Fruit fly (Drosophila melanogaster): ENCODE data around the gene CG14195.
A peak's percentile ranks its signal among the peaks of the same experiment; 100 is the strongest.

Gene CG14195

DNA sequence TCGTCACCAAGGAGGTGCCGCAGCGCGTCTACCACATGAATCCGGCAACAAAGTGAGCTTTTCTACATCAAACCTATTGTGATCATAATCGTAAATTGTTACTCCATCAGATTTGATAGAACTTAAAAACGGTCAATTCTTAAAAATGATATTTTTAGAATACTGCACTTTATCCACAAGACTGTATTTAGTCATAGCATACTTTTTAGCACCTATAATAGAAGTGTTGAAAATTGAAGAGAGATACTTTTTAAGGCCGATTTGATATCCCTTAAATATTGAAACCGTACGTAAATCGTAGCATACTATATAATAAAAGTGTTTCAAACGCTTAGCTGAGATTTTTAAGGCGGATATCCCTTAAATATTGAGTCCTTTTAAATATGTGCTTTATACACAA lies 38.3 kb upstream of the CG14195 start:
- no peak for TF ChIP-seq tai (GFP tag; optimal IDR thresholded peaks at IDR 0.05)
- TF ChIP-seq usp (GFP tag; optimal IDR thresholded peaks at IDR 0.05): no peak
- no peak for TF ChIP-seq CrebA (GFP tag; optimal IDR thresholded peaks at IDR 0.05; ENCODE audit: borderline replicate concordance)
- no peak for TF ChIP-seq lola (GFP tag; optimal IDR thresholded peaks at IDR 0.05)
- TF ChIP-seq Mio (GFP tag; optimal IDR thresholded peaks at IDR 0.05): no peak
- no peak for TF ChIP-seq foxo (GFP tag; optimal IDR thresholded peaks at IDR 0.05)
- no peak for TF ChIP-seq jim (GFP tag; optimal IDR thresholded peaks at IDR 0.05)
- no peak for TF ChIP-seq Dif (GFP tag; optimal IDR thresholded peaks at IDR 0.05; ENCODE audit: partially characterized antibody)
- no peak for TF ChIP-seq fru (GFP tag; optimal IDR thresholded peaks at IDR 0.05)
- no peak for TF ChIP-seq sage (GFP tag; optimal IDR thresholded peaks at IDR 0.05)

DNA sequence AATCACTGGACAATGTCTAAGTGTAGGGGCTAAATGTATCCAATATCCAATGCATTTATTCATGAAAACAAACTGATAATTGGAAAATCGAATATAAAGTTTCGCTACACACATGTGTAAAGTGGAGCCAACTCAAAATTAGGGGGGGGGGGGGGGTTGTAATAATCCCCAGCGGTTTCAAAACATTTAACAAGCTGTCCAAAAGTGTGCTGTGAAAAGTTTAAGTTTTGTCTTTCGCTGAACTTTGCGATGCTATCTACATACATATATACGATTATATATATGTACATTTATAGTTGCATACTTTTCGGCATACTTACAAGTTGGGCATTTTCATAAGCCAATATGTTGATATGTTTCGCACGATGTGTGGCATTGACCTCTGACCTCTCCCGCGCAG lies 37.5 kb upstream of the CG14195 start:
- no peak for TF ChIP-seq pan (optimal IDR thresholded peaks at IDR 0.05)
- no peak for TF ChIP-seq CG9705 (GFP tag; optimal IDR thresholded peaks at IDR 0.05)
- no peak for TF ChIP-seq psq (GFP tag; optimal IDR thresholded peaks at IDR 0.05)
- no peak for TF ChIP-seq ey (GFP tag; optimal IDR thresholded peaks at IDR 0.05)
- no peak for TF ChIP-seq dsf (GFP tag; optimal IDR thresholded peaks at IDR 0.05; ENCODE audit: borderline replicate concordance)
- no peak for TF ChIP-seq Sp1 (GFP tag; optimal IDR thresholded peaks at IDR 0.05)
- no peak for TF ChIP-seq sage (GFP tag; optimal IDR thresholded peaks at IDR 0.05)
- TF ChIP-seq Myc (optimal IDR thresholded peaks at IDR 0.05): no peak
- no peak for TF ChIP-seq CrebA (GFP tag; optimal IDR thresholded peaks at IDR 0.05; ENCODE audit: borderline replicate concordance)
- no peak for TF ChIP-seq fru (GFP tag; optimal IDR thresholded peaks at IDR 0.05)
- TF ChIP-seq h (GFP tag; optimal IDR thresholded peaks at IDR 0.05): no peak
- TF ChIP-seq dl (GFP tag; optimal IDR thresholded peaks at IDR 0.05; ENCODE audit: insufficient read depth in 1 of 2, partially characterized antibody in 2 of 2): no peak

DNA sequence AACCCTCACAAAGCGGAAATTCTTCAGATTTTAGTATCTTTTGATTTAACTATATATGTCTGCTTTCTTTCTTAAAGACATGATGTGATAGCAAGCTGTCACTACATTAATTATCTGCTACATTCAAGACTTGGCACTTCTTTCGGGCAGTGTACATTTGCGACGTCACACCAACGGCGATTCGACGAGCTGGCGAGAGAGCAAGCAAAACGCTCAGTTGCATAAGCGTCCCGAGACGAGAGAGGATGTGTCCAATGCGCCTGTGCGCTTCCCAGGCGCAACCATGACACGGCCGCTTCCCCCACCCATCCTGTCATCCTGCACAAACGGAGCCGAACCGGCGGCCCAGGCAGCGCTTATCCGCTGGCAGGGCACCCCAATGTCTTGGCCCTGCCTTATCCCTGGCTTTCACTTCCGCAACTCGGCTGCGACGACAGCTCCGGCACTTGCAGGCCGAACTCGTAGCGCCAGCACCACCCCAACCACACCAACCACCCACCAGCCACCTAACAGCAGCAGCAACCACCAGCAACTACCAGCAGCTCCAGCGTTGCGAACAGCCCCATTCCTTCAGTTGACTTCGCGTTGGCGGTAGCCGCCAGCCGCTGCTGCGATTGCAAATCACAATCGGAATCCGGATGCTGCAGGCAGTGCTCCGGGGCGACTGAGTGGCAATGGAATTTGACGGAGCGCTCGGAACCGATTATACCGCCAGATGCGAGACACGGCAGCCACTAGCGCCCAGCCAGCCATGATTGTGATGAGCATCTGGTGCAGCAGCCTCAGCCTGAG lies 36.7 kb upstream of the CG14195 start, which contains the start of gene Hs3st-B:
Gene Hs3st-B, plus strand, starts transcription at position 214 of the 792 bp plus-strand sequence.
- TF ChIP-seq CrebA (GFP tag; optimal IDR thresholded peaks at IDR 0.05; ENCODE audit: borderline replicate concordance) (no peak), dmrt93B (GFP tag; optimal IDR thresholded peaks at IDR 0.05) (no peak), psq (GFP tag; optimal IDR thresholded peaks at IDR 0.05) (no peak), Hnf4 (GFP tag; optimal IDR thresholded peaks at IDR 0.05) (no peak), Dif (GFP tag; optimal IDR thresholded peaks at IDR 0.05; ENCODE audit: partially characterized antibody) (no peak), Myc (optimal IDR thresholded peaks at IDR 0.05) (no peak)

DNA sequence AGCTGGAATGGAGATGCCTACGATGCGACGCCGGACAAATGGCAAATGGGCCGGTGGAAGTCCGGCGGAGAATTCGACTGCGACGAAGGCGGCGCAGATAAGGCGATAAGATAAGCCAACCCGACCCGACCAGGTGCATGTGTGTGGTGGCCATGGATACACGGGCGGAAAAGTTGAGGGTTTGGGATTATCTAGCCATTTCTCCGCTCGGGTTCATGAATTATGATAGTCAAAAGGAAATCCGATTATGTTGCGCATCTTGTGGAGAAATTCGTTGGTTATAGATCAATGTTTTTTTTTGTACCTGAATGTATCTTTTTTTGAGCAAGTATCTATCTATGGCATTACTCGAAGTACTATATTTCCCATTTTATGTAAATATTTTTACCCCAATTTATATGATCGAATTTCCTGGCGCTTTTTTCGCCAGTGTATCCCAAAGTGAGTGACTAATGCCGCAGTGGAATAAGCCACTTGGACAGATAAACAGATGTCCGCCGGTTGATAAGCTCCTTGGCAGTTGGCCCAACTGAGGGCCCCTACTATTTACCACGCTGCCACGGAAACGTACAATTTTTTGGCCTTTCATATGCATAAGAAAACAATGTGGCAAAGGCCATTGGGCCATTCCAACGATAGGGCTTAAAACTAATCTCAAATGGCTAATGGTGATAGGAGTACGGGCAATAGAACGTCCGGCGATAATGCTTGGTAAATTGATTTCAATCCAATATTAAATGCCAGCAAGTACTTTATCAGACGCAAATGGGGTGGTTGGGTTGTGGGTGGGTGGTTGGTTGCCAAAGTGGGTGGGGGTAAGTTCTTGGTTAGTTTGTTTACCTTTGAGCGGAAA lies 35.5 kb upstream of the CG14195 start, which contains the start of gene CG7992:
Gene CG7992, minus strand, starts transcription at position 51 of the 853 bp plus-strand sequence.
- TF ChIP-seq Dif (GFP tag; optimal IDR thresholded peaks at IDR 0.05; ENCODE audit: partially characterized antibody) (no peak), dmrt93B (GFP tag; optimal IDR thresholded peaks at IDR 0.05) (no peak), woc (GFP tag; optimal IDR thresholded peaks at IDR 0.05) (no peak), Hr78 (GFP tag; optimal IDR thresholded peaks at IDR 0.05) (no peak), Hr83 (GFP tag; optimal IDR thresholded peaks at IDR 0.05; ENCODE audit: poor library complexity, severe bottlenecking) (no peak), tai (GFP tag; optimal IDR thresholded peaks at IDR 0.05) (no peak), Dfd (GFP tag; optimal IDR thresholded peaks at IDR 0.05) (no peak), sv (GFP tag; optimal IDR thresholded peaks at IDR 0.05) (peak; percentile 29), Abd-B (GFP tag; optimal IDR thresholded peaks at IDR 0.05) (no peak), Myc (optimal IDR thresholded peaks at IDR 0.05) (no peak), CrebA (GFP tag; optimal IDR thresholded peaks at IDR 0.05; ENCODE audit: borderline replicate concordance) (no peak), fru (GFP tag; optimal IDR thresholded peaks at IDR 0.05) (peak; percentile 78), Hnf4 (GFP tag; optimal IDR thresholded peaks at IDR 0.05) (no peak), jim (GFP tag; optimal IDR thresholded peaks at IDR 0.05) (no peak), lola (GFP tag; optimal IDR thresholded peaks at IDR 0.05) (no peak), dl (GFP tag; optimal IDR thresholded peaks at IDR 0.05; ENCODE audit: insufficient read depth in 1 of 2, partially characterized antibody in 2 of 2) (no peak), pan (optimal IDR thresholded peaks at IDR 0.05) (no peak), rgr (GFP tag; optimal IDR thresholded peaks at IDR 0.05) (peak; percentile 65), HLH106 (tag; optimal IDR thresholded peaks at IDR 0.05) (peak; percentile 34), br (GFP tag; optimal IDR thresholded peaks at IDR 0.05) (peak; percentile 55), dsf (GFP tag; optimal IDR thresholded peaks at IDR 0.05; ENCODE audit: borderline replicate concordance) (no peak), Vsx2 (GFP tag; optimal IDR thresholded peaks at IDR 0.05; ENCODE audit: partially characterized antibody) (no peak), Rel (GFP tag; optimal IDR thresholded peaks at IDR 0.05) (no peak), Rel (tag; optimal IDR thresholded peaks at IDR 0.05) (no peak), CG9705 (GFP tag; optimal IDR thresholded peaks at IDR 0.05) (peak; percentile 10), usp (GFP tag; optimal IDR thresholded peaks at IDR 0.05) (no peak), GATAd (GFP tag; optimal IDR thresholded peaks at IDR 0.05) (no peak), sage (GFP tag; optimal IDR thresholded peaks at IDR 0.05) (no peak), ey (GFP tag; optimal IDR thresholded peaks at IDR 0.05) (peak; percentile 66), Mio (GFP tag; optimal IDR thresholded peaks at IDR 0.05) (no peak), Jra (GFP tag; optimal IDR thresholded peaks at IDR 0.05) (peak; percentile 51), brk (GFP tag; optimal IDR thresholded peaks at IDR 0.05) (no peak), N (GFP tag; optimal IDR thresholded peaks at IDR 0.05) (no peak), CG32264 (GFP tag; optimal IDR thresholded peaks at IDR 0.05) (no peak), h (GFP tag; optimal IDR thresholded peaks at IDR 0.05) (peak; percentile 79)

All from whole organism, wandering third instar larva.